Worm (Caenorhabditis elegans) whole organism, dauer: ENCODE measurements around the gene vab-15.

Experiments used
- unc-62 ChIP-seq: sonication (generic microtip); optimal IDR thresholded peaks from 2 replicates; lab custom pipeline; 2017; ENCODE audit warnings: missing biosample characterization, missing genetic modification reagents, missing genetic modification characterization

The vab-15 gene

ce11 chrX:9848214-9848789 is 1.2 kb downstream of the vab-15 start:
- no peak for TF ChIP-seq unc-62 (GFP tag; lab: Kevin White, UChicago)

ce11 chrX:9850258-9850657 is 3.2 kb downstream of the vab-15 start, which contains the start of gene lec-8:
lec-8 (plus strand) TSS chrX:9850571.
- TF ChIP-seq unc-62 (GFP tag; lab: Kevin White, UChicago), result no peak

- TF ChIP-seq unc-62 (GFP tag; lab: Kevin White, UChicago), result no peak
Observed at ce11 chrX:9851745-9852330, 4.8 kb downstream of the vab-15 start, which contains the start of gene lec-7. lec-7 (plus strand) TSS chrX:9852041.

- no peak for TF ChIP-seq unc-62 (GFP tag; lab: Kevin White, UChicago)
Observed at ce11 chrX:9856618-9857017, 9.5 kb downstream of the vab-15 start, which contains the start of gene R07B1.11. R07B1.11 (plus strand) TSS chrX:9856918.

ce11 chrX:9858069-9858468 is 11.0 kb downstream of the vab-15 start, which contains the start of gene scav-5:
scav-5 (plus strand) TSS chrX:9858365.
- TF ChIP-seq unc-62 (GFP tag; lab: Kevin White, UChicago), result no peak

ce11 chrX:9862916-9863624 is 16.0 kb downstream of the vab-15 start, which contains the start of the genes gst-36 and R07B1.5:
gst-36 (minus strand) TSS chrX:9862960.
R07B1.5 (plus strand) TSS chrX:9863580.
- no peak for TF ChIP-seq unc-62 (GFP tag; lab: Kevin White, UChicago)

ce11 chrX:9866355-9866754 is 19.3 kb downstream of the vab-15 start, which contains the start of gene R07B1.6:
R07B1.6 (plus strand) TSS chrX:9866655.
- no peak for TF ChIP-seq unc-62 (GFP tag; lab: Kevin White, UChicago)

ce11 chrX:9868820-9869219 is 21.7 kb downstream of the vab-15 start, which contains the start of gene R07B1.7:
R07B1.7 (plus strand) TSS chrX:9869120.
- no peak for TF ChIP-seq unc-62 (GFP tag; lab: Kevin White, UChicago)

- no peak for TF ChIP-seq unc-62 (GFP tag; lab: Kevin White, UChicago)
Observed at ce11 chrX:9869522-9869921, 22.4 kb downstream of the vab-15 start, which contains the start of gene R07B1.13. R07B1.13 (plus strand) TSS chrX:9869822.

ce11 chrX:9872554-9872953 is 25.5 kb downstream of the vab-15 start, which contains the start of gene R07B1.8:
R07B1.8 (minus strand) TSS chrX:9872654.
- no peak for TF ChIP-seq unc-62 (GFP tag; lab: Kevin White, UChicago)

ce11 chrX:9877117-9877516 is 30.0 kb downstream of the vab-15 start, which contains the start of gene R07B1.9:
R07B1.9 (plus strand) TSS chrX:9877417.
- TF ChIP-seq unc-62 (GFP tag; lab: Kevin White, UChicago), result no peak

ce11 chrX:9882112-9882511 is 35.0 kb downstream of the vab-15 start, which contains the start of gene glo-1:
glo-1 (minus strand) TSS chrX:9882212.
- no peak for TF ChIP-seq unc-62 (GFP tag; lab: Kevin White, UChicago)

- no peak for TF ChIP-seq unc-62 (GFP tag; lab: Kevin White, UChicago)
Observed at ce11 chrX:9882572-9882971, 35.5 kb downstream of the vab-15 start.

ce11 chrX:9883837-9884324 is 36.8 kb downstream of the vab-15 start, which contains the start of gene mrp-4:
mrp-4 (plus strand) TSS chrX:9884274.
- no peak for TF ChIP-seq unc-62 (GFP tag; lab: Kevin White, UChicago)

- TF ChIP-seq unc-62 (GFP tag; lab: Kevin White, UChicago), result no peak
Observed at ce11 chrX:9892323-9892722, 45.2 kb downstream of the vab-15 start, which contains the start of gene F21G4.1. F21G4.1 (minus strand) TSS chrX:9892328.
